Fruit fly (Drosophila melanogaster) whole organism, embryonic: Measurements from ENCODE around the gene CG8641.
A peak's percentile ranks its signal among the peaks of the same experiment; 100 is the strongest.

Experiments used
- B-H1 ChIP-seq: fragments of 200-800 bp; sonication (Bioruptor generic); IDR thresholded peaks from 3 replicates; pipeline ENCODE4 v1.3.6; 2022; ENCODE audit warnings: missing biosample characterization, missing genetic modification characterization
- CG12219 ChIP-seq: fragments of 200-800 bp; sonication (Bioruptor generic); optimal IDR thresholded peaks from 3 replicates; lab custom pipeline; 2018; ENCODE audit warnings: missing biosample characterization, mild to moderate bottlenecking, missing genetic modification characterization
- CG13287 ChIP-seq: fragments of 200-800 bp; sonication (Bioruptor generic); IDR thresholded peaks from 2 replicates; pipeline ENCODE4 v1.3.6; 2022; ENCODE audit warnings: missing biosample characterization, missing genetic modification characterization; ENCODE audit not compliant: partially characterized antibody
- CG16813 ChIP-seq: fragments of 200-800 bp; sonication (Bioruptor generic); IDR thresholded peaks from 3 replicates; pipeline ENCODE4 v1.3.6; 2022; ENCODE audit warnings: missing biosample characterization, missing genetic modification characterization; ENCODE audit not compliant: partially characterized antibody
- CG18011 ChIP-seq: fragments of 200-800 bp; sonication (Bioruptor generic); optimal IDR thresholded peaks from 2 replicates; lab custom pipeline; 2017; ENCODE audit warnings: missing biosample characterization, missing genetic modification characterization, mild to moderate bottlenecking, moderate library complexity, missing genotype
- CG2116 ChIP-seq: fragments of 200-800 bp; sonication (Bioruptor generic); optimal IDR thresholded peaks from 3 replicates; lab custom pipeline; 2018; ENCODE audit warnings: missing biosample characterization, mild to moderate bottlenecking, missing genetic modification characterization
- CG31224 ChIP-seq: fragments of 200-800 bp; sonication (Bioruptor generic); IDR thresholded peaks from 2 replicates; pipeline ENCODE4 v1.3.6; 2022; ENCODE audit warnings: missing biosample characterization, missing genetic modification characterization
- CG33557 ChIP-seq: fragments of 200-800 bp; sonication (Bioruptor generic); optimal IDR thresholded peaks from 2 replicates; lab custom pipeline; 2019; ENCODE audit warnings: missing biosample characterization, mild to moderate bottlenecking, missing genetic modification characterization, moderate library complexity
- CG42726 ChIP-seq: fragments of 200-800 bp; sonication (Bioruptor generic); IDR thresholded peaks from 2 replicates; pipeline ENCODE4 v1.3.6; 2022; ENCODE audit warnings: missing biosample characterization, missing genetic modification characterization; ENCODE audit not compliant: partially characterized antibody
- CG43689 ChIP-seq: fragments of 200-800 bp; sonication (Bioruptor generic); IDR thresholded peaks from 2 replicates; pipeline ENCODE4 v1.3.6; 2022; ENCODE audit warnings: missing biosample characterization, missing genetic modification characterization
- CG7963 ChIP-seq: fragments of 200-800 bp; sonication (Bioruptor generic); IDR thresholded peaks from 3 replicates; pipeline ENCODE4 v1.3.6; 2022; ENCODE audit warnings: missing biosample characterization, missing genetic modification characterization; ENCODE audit not compliant: partially characterized antibody
- CG8290 ChIP-seq, 3 experiments: fragments of 200-800 bp; sonication (Bioruptor generic); optimal IDR thresholded peaks; 2 replicates each; lab custom pipeline; 2016 to 2019; ENCODE audit warnings: missing biosample characterization in 3 of 3, missing genetic modification characterization in 3 of 3, mild to moderate bottlenecking in 2 of 3, moderate library complexity in 1 of 3
- CG9797 ChIP-seq: fragments of 200-800 bp; sonication (Bioruptor generic); optimal IDR thresholded peaks from 3 replicates; lab custom pipeline; 2018; ENCODE audit warnings: missing biosample characterization, mild to moderate bottlenecking, missing genetic modification characterization
- Dp ChIP-seq: fragments of 200-800 bp; sonication (Bioruptor generic); optimal IDR thresholded peaks from 2 replicates; lab custom pipeline; 2018; ENCODE audit warnings: missing biosample characterization, mild to moderate bottlenecking, missing genetic modification characterization, moderate library complexity
- Dref ChIP-seq: fragments of 200-800 bp; sonication (Bioruptor generic); IDR thresholded peaks from 2 replicates; pipeline ENCODE4 v1.3.6; 2022; ENCODE audit warnings: missing biosample characterization, missing genetic modification characterization
- E2f1 ChIP-seq: fragments of 200-800 bp; sonication (Bioruptor generic); IDR thresholded peaks from 2 replicates; pipeline ENCODE4 v1.3.6; 2022; ENCODE audit warnings: missing biosample characterization, missing genetic modification characterization
- HLH4C ChIP-seq: fragments of 200-800 bp; sonication (Bioruptor generic); IDR thresholded peaks from 3 replicates; pipeline ENCODE4 v1.3.6; 2022; ENCODE audit warnings: missing biosample characterization, missing genetic modification characterization; ENCODE audit not compliant: partially characterized antibody
- NFAT ChIP-seq: fragments of 200-800 bp; sonication (Bioruptor generic); IDR thresholded peaks from 2 replicates; pipeline ENCODE4 v1.3.6; 2022; ENCODE audit warnings: missing biosample characterization, missing genetic modification characterization
- NfI ChIP-seq: fragments of 200-800 bp; sonication (Bioruptor generic); optimal IDR thresholded peaks from 3 replicates; lab custom pipeline; 2018; ENCODE audit warnings: missing biosample characterization, mild to moderate bottlenecking, missing genetic modification characterization, moderate library complexity
- Opbp ChIP-seq: fragments of 200-800 bp; sonication (Bioruptor generic); IDR thresholded peaks from 3 replicates; pipeline ENCODE4 v1.3.6; 2022; ENCODE audit warnings: missing biosample characterization, missing genetic modification characterization; ENCODE audit not compliant: partially characterized antibody
- Rfx ChIP-seq: fragments of 200-800 bp; sonication (Bioruptor generic); IDR thresholded peaks from 2 replicates; pipeline ENCODE4 v1.3.6; 2022; ENCODE audit warnings: missing biosample characterization, missing genetic modification characterization
- Scr ChIP-seq: fragments of 200-800 bp; sonication (Bioruptor generic); IDR thresholded peaks from 2 replicates; pipeline ENCODE4 v1.3.6; 2022; ENCODE audit warnings: missing biosample characterization, missing genetic modification characterization; ENCODE audit not compliant: partially characterized antibody
- Sry-δ ChIP-seq: fragments of 200-800 bp; sonication (Bioruptor generic); optimal IDR thresholded peaks from 2 replicates; lab custom pipeline; 2016; ENCODE audit warnings: missing biosample characterization, missing genetic modification characterization
- amos ChIP-seq: fragments of 200-800 bp; sonication (Bioruptor generic); IDR thresholded peaks from 2 replicates; pipeline ENCODE4 v1.3.6; 2022; ENCODE audit warnings: missing biosample characterization, missing genetic modification characterization; ENCODE audit not compliant: partially characterized antibody
- ato ChIP-seq: fragments of 200-800 bp; sonication (Bioruptor generic); IDR thresholded peaks from 2 replicates; pipeline ENCODE4 v1.3.6; 2022; ENCODE audit warnings: missing biosample characterization, missing genetic modification characterization; ENCODE audit not compliant: partially characterized antibody
- bbx ChIP-seq: fragments of 200-800 bp; sonication (Bioruptor generic); IDR thresholded peaks from 2 replicates; pipeline ENCODE4 v1.3.6; 2022; ENCODE audit warnings: missing biosample characterization, missing genetic modification characterization; ENCODE audit not compliant: partially characterized antibody
- crol ChIP-seq: fragments of 200-800 bp; sonication (Bioruptor generic); IDR thresholded peaks from 2 replicates; pipeline ENCODE4 v1.3.6; 2022; ENCODE audit warnings: missing biosample characterization, missing genetic modification characterization
- dimm ChIP-seq: fragments of 200-800 bp; sonication (Bioruptor generic); IDR thresholded peaks from 2 replicates; pipeline ENCODE4 v1.3.6; 2022; ENCODE audit warnings: missing biosample characterization, missing genetic modification characterization
- hb ChIP-seq: fragments of 200-800 bp; sonication (Bioruptor generic); IDR thresholded peaks from 3 replicates; pipeline ENCODE4 v1.3.6; 2022; ENCODE audit warnings: missing biosample characterization, missing genetic modification characterization; ENCODE audit not compliant: partially characterized antibody
- hbn ChIP-seq: fragments of 200-800 bp; sonication (Bioruptor generic); IDR thresholded peaks from 2 replicates; pipeline ENCODE4 v1.3.6; 2022; ENCODE audit warnings: missing biosample characterization, missing genetic modification characterization; ENCODE audit not compliant: partially characterized antibody
- ind ChIP-seq: fragments of 200-800 bp; sonication (Bioruptor generic); optimal IDR thresholded peaks from 3 replicates; lab custom pipeline; 2016; ENCODE audit warnings: missing biosample characterization, missing genetic modification characterization
- jing ChIP-seq: fragments of 200-800 bp; sonication (Bioruptor generic); optimal IDR thresholded peaks from 2 replicates; lab custom pipeline; 2018; ENCODE audit warnings: missing biosample characterization, mild to moderate bottlenecking, missing genetic modification characterization
- lmd ChIP-seq: fragments of 200-800 bp; sonication (Bioruptor generic); IDR thresholded peaks from 2 replicates; pipeline ENCODE4 v1.3.6; 2022; ENCODE audit warnings: missing biosample characterization, missing genetic modification characterization
- mld ChIP-seq: fragments of 200-800 bp; sonication (Bioruptor generic); IDR thresholded peaks from 3 replicates; pipeline ENCODE4 v1.3.6; 2022; ENCODE audit warnings: missing biosample characterization, missing genetic modification characterization; ENCODE audit not compliant: partially characterized antibody
- nerfin-2 ChIP-seq: fragments of 200-800 bp; sonication (Bioruptor generic); IDR thresholded peaks from 2 replicates; pipeline ENCODE4 v1.3.6; 2022; ENCODE audit warnings: missing biosample characterization, missing genetic modification characterization; ENCODE audit not compliant: partially characterized antibody
- pzg ChIP-seq: fragments of 200-800 bp; sonication (Bioruptor generic); optimal IDR thresholded peaks from 3 replicates; lab custom pipeline; 2018; ENCODE audit warnings: missing biosample characterization, mild to moderate bottlenecking, missing genetic modification characterization, moderate library complexity
- salm ChIP-seq: fragments of 200-800 bp; sonication (Bioruptor generic); optimal IDR thresholded peaks from 2 replicates; lab custom pipeline; 2018; ENCODE audit warnings: missing biosample characterization, mild to moderate bottlenecking, missing genetic modification characterization
- sna ChIP-seq: fragments of 200-800 bp; sonication (Bioruptor generic); IDR thresholded peaks from 2 replicates; pipeline ENCODE4 v1.3.6; 2022; ENCODE audit warnings: missing biosample characterization, missing genetic modification characterization; ENCODE audit not compliant: partially characterized antibody
- sug ChIP-seq: fragments of 200-800 bp; optimal IDR thresholded peaks from 2 replicates; lab custom pipeline; 2019; ENCODE audit warnings: missing biosample characterization, mild to moderate bottlenecking, missing genetic modification characterization, moderate library complexity
- tin ChIP-seq: fragments of 200-800 bp; sonication (Bioruptor generic); optimal IDR thresholded peaks from 3 replicates; lab custom pipeline; 2016; ENCODE audit warnings: missing biosample characterization, missing genetic modification characterization
- tna ChIP-seq: fragments of 200-800 bp; sonication (Bioruptor generic); IDR thresholded peaks from 2 replicates; pipeline ENCODE4 v1.3.6; 2022; ENCODE audit warnings: missing biosample characterization, missing genetic modification characterization; ENCODE audit not compliant: partially characterized antibody
- unc-4 ChIP-seq: fragments of 200-800 bp; sonication (Bioruptor generic); IDR thresholded peaks from 2 replicates; pipeline ENCODE4 v1.3.6; 2022; ENCODE audit warnings: missing biosample characterization, missing genetic modification characterization; ENCODE audit not compliant: partially characterized antibody
- vnd ChIP-seq: fragments of 200-800 bp; sonication (Bioruptor generic); IDR thresholded peaks from 3 replicates; pipeline ENCODE4 v1.3.6; 2022; ENCODE audit warnings: missing biosample characterization, missing genetic modification characterization; ENCODE audit not compliant: partially characterized antibody

Gene CG8641

dm6 chr3L:7094548-7095072 lies 17.3 kb upstream of the CG8641 start, which contains the start of gene form3 (continued):
- TF ChIP-seq CG42726 (peak; percentile 63; the same call in 1 of the 2 replicates), NFAT (GFP tag; lab: Robert Waterston, UW) (0 out of 2 replicates have a peak, but pooled peaks have one; percentile 16), CG9797 (GFP tag; lab: Kevin White, UChicago) (no peak), Rfx (GFP tag; lab: Robert Waterston, UW) (peak; percentile 46; the same call in 1 of the 2 replicates), CG8290 (GFP tag; optimal IDR thresholded peaks at IDR 0.05; lab: Kevin White, UChicago) (no peak), CG8290 (tag; optimal IDR thresholded peaks at IDR 0.05; lab: Kevin White, UChicago) (peak in 1 of 2 experiments; percentile 39), CG43689 (GFP tag; lab: Robert Waterston, UW) (no peak), CG13287 (GFP tag; lab: Robert Waterston, UW) (no peak; the same call in 1 of the 2 replicates), Opbp (GFP tag; lab: Robert Waterston, UW) (0 out of 3 replicates have a peak, but pooled peaks have one; percentile 4), amos (GFP tag; lab: Robert Waterston, UW) (peak; percentile 33; the same call in 1 of the 2 replicates), dimm (GFP tag; lab: Robert Waterston, UW) (no peak), sug (tag; lab: Kevin White, UChicago) (peak; percentile 2), tin (GFP tag; lab: Kevin White, UChicago) (no peak), CG12219 (GFP tag; lab: Kevin White, UChicago) (no peak)
- TF ChIP-seq, all 482 proteins: peak for 33

DNA sequence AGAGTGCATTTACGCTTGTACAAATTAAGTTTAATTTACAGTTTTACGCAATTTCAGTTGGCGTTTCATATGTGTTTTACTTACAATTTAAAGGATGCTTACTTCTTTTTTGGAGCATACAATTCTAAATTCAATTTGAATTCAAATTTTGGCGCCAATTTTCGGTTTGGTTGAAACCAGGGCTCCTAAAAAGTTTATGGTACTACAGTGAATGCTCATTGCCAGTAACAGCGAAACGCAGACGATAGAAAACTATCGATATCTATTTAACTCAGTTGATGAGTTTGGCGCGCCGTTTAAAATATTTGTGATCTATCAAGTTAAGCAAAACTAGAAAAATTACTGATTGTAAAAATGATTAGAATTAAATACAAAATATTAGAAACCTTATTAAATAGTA lies 16.8 kb upstream of the CG8641 start:
- TF ChIP-seq bbx (GFP tag; lab: Robert Waterston, UW) (peak; percentile 56), HLH4C (GFP tag; lab: Robert Waterston, UW) (peak; percentile 57), hbn (GFP tag; lab: Robert Waterston, UW) (peak; percentile 44; the same call in 1 of the 2 replicates), pzg (peak; percentile 24), tna (peak; percentile 55), CG13287 (GFP tag; lab: Robert Waterston, UW) (peak; percentile 72), NfI (GFP tag; lab: Kevin White, UChicago) (no peak), Dref (peak; percentile 74), CG2116 (GFP tag; lab: Kevin White, UChicago) (peak; percentile 77), ato (GFP tag; lab: Robert Waterston, UW) (peak; percentile 58; the same call in 1 of the 2 replicates), ind (GFP tag; lab: Kevin White, UChicago) (no peak), vnd (peak; percentile 42; the same call in 1 of the 3 replicates), lmd (GFP tag; lab: Robert Waterston, UW) (no peak), Dp (GFP tag; lab: Kevin White, UChicago) (peak; percentile 68), CG33557 (GFP tag; lab: Kevin White, UChicago) (no peak), unc-4 (GFP tag; lab: Robert Waterston, UW) (peak; percentile 67), Sry-δ (GFP tag; lab: Kevin White, UChicago) (no peak), Scr (peak; percentile 67), CG18011 (GFP tag; lab: Kevin White, UChicago) (no peak), CG42726 (0 out of 2 replicates have a peak, but pooled peaks have one; percentile 15), CG16813 (GFP tag; lab: Robert Waterston, UW) (peak; percentile 40; the same call in 1 of the 3 replicates), nerfin-2 (GFP tag; lab: Robert Waterston, UW) (peak; percentile 47), CG31224 (GFP tag; lab: Robert Waterston, UW) (no peak), E2f1 (no peak), CG7963 (GFP tag; lab: Robert Waterston, UW) (peak; percentile 47; the same call in 2 of the 3 replicates), crol (GFP tag; lab: Robert Waterston, UW) (no peak), B-H1 (GFP tag; lab: Robert Waterston, UW) (no peak), Opbp (GFP tag; lab: Robert Waterston, UW) (peak; percentile 38; the same call in 2 of the 3 replicates), mld (GFP tag; lab: Robert Waterston, UW) (peak; percentile 51; the same call in 1 of the 3 replicates), amos (GFP tag; lab: Robert Waterston, UW) (peak; percentile 71), sna (GFP tag; lab: Robert Waterston, UW) (0 out of 2 replicates have a peak, but pooled peaks have one; percentile 17), hb (GFP tag; lab: Robert Waterston, UW) (peak; percentile 56; the same call in 1 of the 3 replicates), salm (tag; lab: Kevin White, UChicago) (no peak), jing (GFP tag; lab: Kevin White, UChicago) (no peak)
